Fruit fly (Drosophila melanogaster) whole organism, embryonic: Measurements from ENCODE around the gene CG14277.
A peak's percentile ranks its signal among the peaks of the same experiment; 100 is the strongest.

Source experiments
- Blimp-1 ChIP-seq: fragments of 200-800 bp; sonication (Bioruptor generic); optimal IDR thresholded peaks from 3 replicates; lab custom pipeline; 2018; ENCODE audit warnings: missing biosample characterization, missing genetic modification characterization, mild to moderate bottlenecking, moderate library complexity, missing genetic modification reagents
- CG10431 ChIP-seq: fragments of 200-800 bp; sonication (Bioruptor generic); optimal IDR thresholded peaks from 3 replicates; lab custom pipeline; 2018; ENCODE audit warnings: missing biosample characterization, mild to moderate bottlenecking, missing genetic modification characterization
- CG10979 ChIP-seq: fragments of 200-800 bp; sonication (Bioruptor generic); optimal IDR thresholded peaks from 2 replicates; lab custom pipeline; 2018; ENCODE audit warnings: missing biosample characterization, mild to moderate bottlenecking, missing genetic modification characterization, moderate library complexity
- CG13123 ChIP-seq: fragments of 200-800 bp; sonication (Bioruptor generic); optimal IDR thresholded peaks from 2 replicates; lab custom pipeline; 2016; ENCODE audit warnings: missing biosample characterization, missing genetic modification characterization
- CG14860 ChIP-seq: fragments of 200-800 bp; sonication (Bioruptor generic); IDR thresholded peaks from 3 replicates; pipeline ENCODE4 v1.3.6; 2022; ENCODE audit warnings: missing biosample characterization, missing genetic modification characterization; ENCODE audit not compliant: partially characterized antibody
- CG15479 ChIP-seq: fragments of 200-800 bp; sonication (Bioruptor generic); optimal IDR thresholded peaks from 3 replicates; lab custom pipeline; 2019; ENCODE audit warnings: missing biosample characterization, mild to moderate bottlenecking, missing genetic modification characterization, moderate library complexity
- CG15601 ChIP-seq: fragments of 200-800 bp; sonication (Bioruptor generic); optimal IDR thresholded peaks from 3 replicates; lab custom pipeline; 2019; ENCODE audit warnings: missing biosample characterization, mild to moderate bottlenecking, missing genetic modification characterization, moderate library complexity
- CG1603 ChIP-seq: fragments of 200-800 bp; sonication (Bioruptor generic); optimal IDR thresholded peaks from 2 replicates; lab custom pipeline; 2019; ENCODE audit warnings: missing biosample characterization, mild to moderate bottlenecking, missing genetic modification characterization, moderate library complexity
- CG1792 ChIP-seq: fragments of 200-800 bp; sonication (Bioruptor generic); optimal IDR thresholded peaks from 2 replicates; lab custom pipeline; 2016; ENCODE audit warnings: missing biosample characterization, missing genetic modification characterization
- CG30431 ChIP-seq: fragments of 200-800 bp; sonication (Bioruptor generic); optimal IDR thresholded peaks from 2 replicates; lab custom pipeline; 2017; ENCODE audit warnings: missing biosample characterization, missing genetic modification characterization
- CG33557 ChIP-seq: fragments of 200-800 bp; sonication (Bioruptor generic); optimal IDR thresholded peaks from 2 replicates; lab custom pipeline; 2019; ENCODE audit warnings: missing biosample characterization, mild to moderate bottlenecking, missing genetic modification characterization, moderate library complexity
- CG4730 ChIP-seq: fragments of 200-800 bp; sonication (Bioruptor generic); IDR thresholded peaks from 2 replicates; pipeline ENCODE4 v1.3.6; 2022; ENCODE audit warnings: missing biosample characterization, missing genetic modification characterization
- CG7745 ChIP-seq: fragments of 200-800 bp; sonication (Bioruptor generic); optimal IDR thresholded peaks from 2 replicates; lab custom pipeline; 2018; ENCODE audit warnings: missing biosample characterization, mild to moderate bottlenecking, missing genetic modification characterization, moderate library complexity
- Dfd ChIP-seq, 2 experiments: fragments of >200 bp; optimal IDR thresholded peaks; 2 replicates each; lab custom pipeline; 2017; ENCODE audit warnings: missing biosample characterization in 2 of 2, missing genetic modification characterization in 2 of 2
- H15 ChIP-seq: fragments of 200-800 bp; sonication (Bioruptor generic); IDR thresholded peaks from 3 replicates; pipeline ENCODE4 v1.3.6; 2022; ENCODE audit warnings: missing biosample characterization, missing genetic modification characterization
- Hand ChIP-seq: fragments of 200-800 bp; sonication (Bioruptor generic); optimal IDR thresholded peaks from 2 replicates; lab custom pipeline; 2017; ENCODE audit warnings: mild to moderate bottlenecking, missing biosample characterization, missing genetic modification reagents, missing genetic modification characterization
- HmgZ ChIP-seq: fragments of 200-800 bp; sonication (Bioruptor generic); optimal IDR thresholded peaks from 2 replicates; lab custom pipeline; 2018; ENCODE audit warnings: missing biosample characterization, mild to moderate bottlenecking, missing genetic modification characterization
- Hr78 ChIP-seq, 2 experiments: fragments of 200-800 bp in 1 of 2; fragments of >200 bp in 1 of 2; sonication (Bioruptor generic) in 1 of 2; optimal IDR thresholded peaks; 2 replicates each; lab custom pipeline; 2017 to 2019; ENCODE audit warnings: missing biosample characterization in 2 of 2, missing genetic modification characterization in 2 of 2, mild to moderate bottlenecking in 1 of 2, moderate library complexity in 1 of 2
- Kr ChIP-seq: fragments of 200-800 bp; sonication (Bioruptor generic); optimal IDR thresholded peaks from 2 replicates; lab custom pipeline; 2017; ENCODE audit warnings: missing biosample characterization, mild to moderate bottlenecking, missing genetic modification characterization
- MTF-1 ChIP-seq: fragments of 200-800 bp; sonication (Bioruptor generic); optimal IDR thresholded peaks from 2 replicates; lab custom pipeline; 2018; ENCODE audit warnings: missing biosample characterization, mild to moderate bottlenecking, missing genetic modification characterization, borderline replicate concordance
- Max ChIP-seq: fragments of 200-800 bp; sonication (Bioruptor generic); optimal IDR thresholded peaks from 2 replicates; lab custom pipeline; 2016; ENCODE audit warnings: missing biosample characterization, mild to moderate bottlenecking, missing genetic modification characterization
- Mrtf ChIP-seq: fragments of 200-800 bp; sonication (Bioruptor generic); IDR thresholded peaks from 3 replicates; pipeline ENCODE4 v1.3.6; 2022; ENCODE audit warnings: missing biosample characterization, missing genetic modification characterization
- Nf-YB ChIP-seq: fragments of 200-800 bp; sonication (Bioruptor generic); optimal IDR thresholded peaks from 3 replicates; lab custom pipeline; 2019; ENCODE audit warnings: missing biosample characterization, mild to moderate bottlenecking, missing genetic modification characterization, moderate library complexity
- Xrp1 ChIP-seq: fragments of 200-800 bp; sonication (Bioruptor generic); IDR thresholded peaks from 2 replicates; pipeline ENCODE4 v1.3.6; 2022; ENCODE audit warnings: missing biosample characterization, missing genetic modification characterization
- ac ChIP-seq: fragments of 200-800 bp; sonication (Bioruptor generic); optimal IDR thresholded peaks from 3 replicates; lab custom pipeline; 2017; ENCODE audit warnings: missing biosample characterization, mild to moderate bottlenecking, missing genetic modification characterization
- az2 ChIP-seq: fragments of 200-800 bp; sonication (Bioruptor generic); optimal IDR thresholded peaks from 3 replicates; lab custom pipeline; 2016; ENCODE audit warnings: missing biosample characterization, missing genetic modification characterization
- cg ChIP-seq: fragments of 200-800 bp; sonication (Bioruptor generic); optimal IDR thresholded peaks from 3 replicates; lab custom pipeline; 2019; ENCODE audit warnings: missing biosample characterization, mild to moderate bottlenecking, missing genetic modification characterization, moderate library complexity
- chinmo ChIP-seq: fragments of 200-800 bp; sonication (Bioruptor generic); IDR thresholded peaks from 4 replicates; pipeline ENCODE4 v1.3.6; 2022; ENCODE audit warnings: missing biosample characterization, missing genetic modification characterization; ENCODE audit not compliant: partially characterized antibody
- dmrt11E ChIP-seq: fragments of 200-800 bp; sonication (Bioruptor generic); optimal IDR thresholded peaks from 3 replicates; lab custom pipeline; 2018; ENCODE audit warnings: missing biosample characterization, mild to moderate bottlenecking, missing genetic modification characterization, moderate library complexity
- fd64A ChIP-seq: fragments of 200-800 bp; sonication (Bioruptor generic); optimal IDR thresholded peaks from 3 replicates; lab custom pipeline; 2018; ENCODE audit warnings: missing biosample characterization, mild to moderate bottlenecking, missing genetic modification characterization
- gcm ChIP-seq: fragments of 200-800 bp; sonication (Bioruptor generic); optimal IDR thresholded peaks from 2 replicates; lab custom pipeline; 2019; ENCODE audit warnings: missing biosample characterization, mild to moderate bottlenecking, missing genetic modification characterization, moderate library complexity
- gcm2 ChIP-seq: fragments of 200-800 bp; sonication (Bioruptor generic); optimal IDR thresholded peaks from 2 replicates; lab custom pipeline; 2016; ENCODE audit warnings: missing biosample characterization, missing genetic modification characterization
- gro ChIP-seq: fragments of 200-800 bp; sonication (Bioruptor generic); optimal IDR thresholded peaks from 2 replicates; lab custom pipeline; 2016; ENCODE audit warnings: missing biosample characterization, missing genetic modification characterization
- pros ChIP-seq: fragments of 200-800 bp; sonication (Bioruptor generic); optimal IDR thresholded peaks from 3 replicates; lab custom pipeline; 2019; ENCODE audit warnings: missing biosample characterization, mild to moderate bottlenecking, missing genetic modification characterization, moderate library complexity
- row ChIP-seq: fragments of 200-800 bp; sonication (Bioruptor generic); IDR thresholded peaks from 3 replicates; pipeline ENCODE4 v1.3.6; 2022; ENCODE audit warnings: missing biosample characterization, missing genetic modification characterization
- sd ChIP-seq: fragments of 200-800 bp; sonication (Bioruptor generic); optimal IDR thresholded peaks from 3 replicates; lab custom pipeline; 2018; ENCODE audit warnings: missing biosample characterization, mild to moderate bottlenecking, missing genetic modification characterization, moderate library complexity
- tll ChIP-seq, 2 experiments: fragments of 200-800 bp in 1 of 2; fragments of >200 bp in 1 of 2; sonication (Bioruptor generic) in 1 of 2; optimal IDR thresholded peaks; 2 replicates each; lab custom pipeline; 2017 to 2019; ENCODE audit warnings: missing biosample characterization in 2 of 2, missing genetic modification characterization in 2 of 2, mild to moderate bottlenecking in 1 of 2, moderate library complexity in 1 of 2
- vvl ChIP-seq: fragments of 200-800 bp; sonication (Bioruptor generic); IDR thresholded peaks from 2 replicates; pipeline ENCODE4 v1.3.6; 2022; ENCODE audit warnings: missing biosample characterization, missing genetic modification characterization
- wdn ChIP-seq: fragments of 200-800 bp; sonication (Bioruptor generic); IDR thresholded peaks from 2 replicates; pipeline ENCODE4 v1.3.6; 2022; ENCODE audit warnings: missing biosample characterization, missing genetic modification characterization

The CG14277 gene

dm6 chr2L:8289352-8290091 is 47.2 kb downstream of the CG14277 start (continued):
- TF ChIP-seq pros (peak; percentile 56), cg (GFP tag; lab: Kevin White, UChicago) (peak; percentile 43), CG4730 (GFP tag; lab: Robert Waterston, UW) (no peak), CG33557 (GFP tag; lab: Kevin White, UChicago) (peak; percentile 73), dmrt11E (tag; lab: Kevin White, UChicago) (no peak), Hand (no peak), CG7745 (peak; percentile 91), Kr (GFP tag; lab: Kevin White, UChicago) (peak; percentile 67), Blimp-1 (GFP tag; lab: Kevin White, UChicago) (peak; percentile 8), CG1603 (tag; lab: Kevin White, UChicago) (peak; percentile 14), CG10431 (GFP tag; lab: Kevin White, UChicago) (peak; percentile 6), CG15601 (tag; lab: Kevin White, UChicago) (peak; percentile 9), CG1792 (GFP tag; lab: Kevin White, UChicago) (no peak), ac (peak; percentile 59), gcm (GFP tag; lab: Kevin White, UChicago) (no peak), CG14860 (GFP tag; lab: Robert Waterston, UW) (no peak), gro (GFP tag; lab: Kevin White, UChicago) (no peak), az2 (no peak), sd (tag; lab: Kevin White, UChicago) (peak; percentile 58), Dfd (GFP tag; optimal IDR thresholded peaks at IDR 0.05; lab: Kevin White, UChicago) (no peak), Hr78 (GFP tag; optimal IDR thresholded peaks at IDR 0.05; lab: Kevin White, UChicago) (peak in 1 of 2 experiments; percentile 57), CG30431 (GFP tag; lab: Kevin White, UChicago) (no peak), Nf-YB (GFP tag; lab: Kevin White, UChicago) (no peak), Max (GFP tag; lab: Kevin White, UChicago) (no peak), wdn (GFP tag; lab: Robert Waterston, UW) (no peak), H15 (GFP tag; lab: Robert Waterston, UW) (no peak), Mrtf (GFP tag; lab: Robert Waterston, UW) (no peak), CG13123 (GFP tag; lab: Kevin White, UChicago) (no peak), HmgZ (tag; lab: Kevin White, UChicago) (no peak), gcm2 (no peak), row (GFP tag; lab: Robert Waterston, UW) (no peak), CG15479 (GFP tag; lab: Kevin White, UChicago) (peak; percentile 36), MTF-1 (GFP tag; lab: Kevin White, UChicago) (peak; percentile 27), tll (GFP tag; optimal IDR thresholded peaks at IDR 0.05; lab: Kevin White, UChicago) (peak in 1 of 2 experiments; percentile 71), chinmo (GFP tag; lab: Robert Waterston, UW) (0 out of 4 replicates have a peak, but pooled peaks have one; percentile 39), fd64A (GFP tag; lab: Kevin White, UChicago) (peak; percentile 27), vvl (peak; percentile 46; the same call in 1 of the 2 replicates), CG10979 (tag; lab: Kevin White, UChicago) (no peak), Xrp1 (GFP tag; lab: Robert Waterston, UW) (no peak)
- TF ChIP-seq, all 482 proteins: peak for 40
